Fruit fly (Drosophila melanogaster): ENCODE measurements around the gene Cpr65Ay.

The Cpr65Ay gene

dm6 chr3L:6184884-6185438 lies 26.5 kb upstream of the Cpr65Ay start, which contains the start of the genes D19B and CG43293 (continued):
- TF ChIP-seq gfzf (GFP tag; optimal IDR thresholded peaks at IDR 0.05) = peak; percentile 21
- peak; percentile 89 for TF ChIP-seq jumu (GFP tag; optimal IDR thresholded peaks at IDR 0.05)
- peak; percentile 72; the same call in 1 of the 2 replicates for TF ChIP-seq ham (GFP tag; IDR thresholded peaks at IDR 0.05)
- TF ChIP-seq Dref (GFP tag; IDR thresholded peaks at IDR 0.05) = peak; percentile 86
- peak; percentile 88 for TF ChIP-seq CG4424 (GFP tag; optimal IDR thresholded peaks at IDR 0.05)
- TF ChIP-seq CHES-1-like (GFP tag; optimal IDR thresholded peaks at IDR 0.05) = peak; percentile 92
- peak; percentile 89 for TF ChIP-seq CG15269 (tag; optimal IDR thresholded peaks at IDR 0.05)
- TF ChIP-seq Lhr (GFP tag; optimal IDR thresholded peaks at IDR 0.05) = peak; percentile 63
- peak; percentile 25 for TF ChIP-seq zf30C (GFP tag; optimal IDR thresholded peaks at IDR 0.05)
- peak; percentile 85 for TF ChIP-seq CG18262 (tag; optimal IDR thresholded peaks at IDR 0.05)
- TF ChIP-seq nmo (GFP tag; optimal IDR thresholded peaks at IDR 0.05) = peak; percentile 78
- peak; percentile 83 for TF ChIP-seq fd96Cb (tag; optimal IDR thresholded peaks at IDR 0.05)
- peak; percentile 91 for TF ChIP-seq CG17361 (GFP tag; IDR thresholded peaks at IDR 0.05)
- TF ChIP-seq ERR (GFP tag; optimal IDR thresholded peaks at IDR 0.05) = peak; percentile 90
- TF ChIP-seq Ets65A (GFP tag) = peak; percentile 98
- TF ChIP-seq zfh1 (GFP tag; IDR thresholded peaks at IDR 0.05) = peak; percentile 93
- peak; percentile 73 for TF ChIP-seq CG15601 (tag; optimal IDR thresholded peaks at IDR 0.05)
- TF ChIP-seq CG12155 (GFP tag; optimal IDR thresholded peaks at IDR 0.05) = peak; percentile 100
- peak; percentile 91 for TF ChIP-seq CG10209 (GFP tag; optimal IDR thresholded peaks at IDR 0.05)
- peak; percentile 70 for TF ChIP-seq CG43689 (GFP tag; IDR thresholded peaks at IDR 0.05)
- TF ChIP-seq Mes4 (GFP tag; optimal IDR thresholded peaks at IDR 0.05) = peak; percentile 56
- peak; percentile 99 for TF ChIP-seq Med (GFP tag)
- peak; percentile 64 for TF ChIP-seq fd64A (GFP tag; optimal IDR thresholded peaks at IDR 0.05)
- peak; percentile 64 for TF ChIP-seq CG11398 (GFP tag; optimal IDR thresholded peaks at IDR 0.05)
- peak; percentile 78 for TF ChIP-seq CG12744 (GFP tag; optimal IDR thresholded peaks at IDR 0.05)
- peak; percentile 77 for TF ChIP-seq ro (GFP tag; IDR thresholded peaks at IDR 0.05)
- TF ChIP-seq CG8290 (GFP tag; optimal IDR thresholded peaks at IDR 0.05) = peak; percentile 74
- peak in 1 of 2 experiments; percentile 98 for TF ChIP-seq CG8290 (tag; optimal IDR thresholded peaks at IDR 0.05)
- peak; percentile 87 for TF ChIP-seq sob (GFP tag; IDR thresholded peaks at IDR 0.05)
- peak; percentile 97 for TF ChIP-seq Rfx (GFP tag; IDR thresholded peaks at IDR 0.05)
- peak in 1 of 2 experiments; percentile 36 for TF ChIP-seq pan (optimal IDR thresholded peaks at IDR 0.05)
- TF ChIP-seq pan (GFP tag; optimal IDR thresholded peaks at IDR 0.05 in 1 of 2, IDR thresholded peaks at IDR 0.05 in 1 of 2) = peak in 1 of 2 experiments; percentile 92
- peak; percentile 90 for TF ChIP-seq CG3065 (GFP tag; optimal IDR thresholded peaks at IDR 0.05)
- peak; percentile 59; the same call in 2 of the 3 replicates for TF ChIP-seq CG6791 (GFP tag; IDR thresholded peaks at IDR 0.05; ENCODE audit: partially characterized antibody)
- peak; percentile 72 for TF ChIP-seq CG13123 (GFP tag; optimal IDR thresholded peaks at IDR 0.05)
- TF ChIP-seq mirr (GFP tag; optimal IDR thresholded peaks at IDR 0.05) = peak; percentile 79
- peak; percentile 91 for TF ChIP-seq HLH54F (GFP tag; optimal IDR thresholded peaks at IDR 0.05)
- peak; percentile 80 for TF ChIP-seq CG10274 (GFP tag; optimal IDR thresholded peaks at IDR 0.05)
- peak; percentile 93 for TF ChIP-seq vvl (GFP tag; IDR thresholded peaks at IDR 0.05)
- peak; percentile 69 for TF ChIP-seq Lim3 (GFP tag; IDR thresholded peaks at IDR 0.05)
- TF ChIP-seq grn (GFP tag; optimal IDR thresholded peaks at IDR 0.05) = no peak
- peak; percentile 79 for TF ChIP-seq CG8388 (GFP tag; optimal IDR thresholded peaks at IDR 0.05)
- TF ChIP-seq CG2202 (tag; optimal IDR thresholded peaks at IDR 0.05) = peak; percentile 75
- peak; percentile 54 for TF ChIP-seq CG15073 (GFP tag; optimal IDR thresholded peaks at IDR 0.05)
- peak; percentile 56 for TF ChIP-seq CG10431 (GFP tag; optimal IDR thresholded peaks at IDR 0.05)
- peak; percentile 86 for TF ChIP-seq CG10654 (GFP tag; optimal IDR thresholded peaks at IDR 0.05)
- TF ChIP-seq dan (GFP tag; IDR thresholded peaks at IDR 0.05) = no peak
- peak; percentile 88 for TF ChIP-seq her (GFP tag; optimal IDR thresholded peaks at IDR 0.05)
- peak; percentile 72 for TF ChIP-seq Nf-YC (tag; optimal IDR thresholded peaks at IDR 0.05)
- TF ChIP-seq CG10321 (GFP tag; IDR thresholded peaks at IDR 0.05) = peak; percentile 65
- TF ChIP-seq pnt (GFP tag; optimal IDR thresholded peaks at IDR 0.05) = peak; percentile 83
- peak; percentile 58 for TF ChIP-seq CG17186 (GFP tag; optimal IDR thresholded peaks at IDR 0.05)
